Fruit fly (Drosophila melanogaster) whole organism, embryonic: Measurements from ENCODE around the gene CG5056.

Source experiments
- BEAF-32 ChIP-seq: fragments of 200-800 bp; sonication (Bioruptor generic); optimal IDR thresholded peaks from 3 replicates; lab custom pipeline; 2017; ENCODE audit warnings: missing biosample characterization, missing genetic modification characterization, mild to moderate bottlenecking, moderate library complexity, missing genetic modification reagents
- Bgb ChIP-seq: fragments of 200-800 bp; sonication (Bioruptor generic); IDR thresholded peaks from 2 replicates; pipeline ENCODE4 v1.3.6; 2022; ENCODE audit warnings: missing biosample characterization, missing genetic modification characterization; ENCODE audit not compliant: partially characterized antibody
- CG10147 ChIP-seq: fragments of 200-800 bp; sonication (Bioruptor generic); optimal IDR thresholded peaks from 2 replicates; lab custom pipeline; 2019; ENCODE audit warnings: missing biosample characterization, mild to moderate bottlenecking, missing genetic modification characterization, moderate library complexity
- CG10209 ChIP-seq: fragments of 200-800 bp; sonication (Bioruptor generic); optimal IDR thresholded peaks from 3 replicates; lab custom pipeline; 2017; ENCODE audit warnings: missing biosample characterization, mild to moderate bottlenecking, missing genetic modification characterization, missing genetic modification reagents
- CG1024 ChIP-seq: fragments of 200-800 bp; sonication (Bioruptor generic); IDR thresholded peaks from 2 replicates; pipeline ENCODE4 v1.3.6; 2022; ENCODE audit warnings: missing biosample characterization, missing genetic modification characterization
- CG14965 ChIP-seq: fragments of 200-800 bp; sonication (Bioruptor generic); optimal IDR thresholded peaks from 2 replicates; lab custom pipeline; 2016; ENCODE audit warnings: missing biosample characterization, missing genetic modification characterization, borderline replicate concordance
- CG15269 ChIP-seq: fragments of 200-800 bp; sonication (Bioruptor generic); optimal IDR thresholded peaks from 2 replicates; lab custom pipeline; 2018; ENCODE audit warnings: missing biosample characterization, mild to moderate bottlenecking, missing genetic modification characterization, moderate library complexity
- CG32532 ChIP-seq: fragments of 200-800 bp; sonication (Bioruptor generic); IDR thresholded peaks from 2 replicates; pipeline ENCODE4 v1.3.6; 2022; ENCODE audit warnings: missing biosample characterization, missing genetic modification characterization
- CG33213 ChIP-seq: fragments of 200-800 bp; sonication (Bioruptor generic); optimal IDR thresholded peaks from 3 replicates; lab custom pipeline; 2016; ENCODE audit warnings: missing biosample characterization, missing genetic modification characterization
- CG3847 ChIP-seq: fragments of 200-800 bp; sonication (Bioruptor generic); IDR thresholded peaks from 2 replicates; pipeline ENCODE4 v1.3.6; 2022; ENCODE audit warnings: missing biosample characterization, missing genetic modification characterization
- CG3995 ChIP-seq: fragments of 200-800 bp; sonication (Bioruptor generic); optimal IDR thresholded peaks from 3 replicates; lab custom pipeline; 2016; ENCODE audit warnings: missing biosample characterization, missing genetic modification characterization
- CG42726 ChIP-seq: fragments of 200-800 bp; sonication (Bioruptor generic); IDR thresholded peaks from 2 replicates; pipeline ENCODE4 v1.3.6; 2022; ENCODE audit warnings: missing biosample characterization, missing genetic modification characterization; ENCODE audit not compliant: partially characterized antibody
- CG6689 ChIP-seq: fragments of 200-800 bp; sonication (Bioruptor generic); IDR thresholded peaks from 2 replicates; pipeline ENCODE4 v1.3.6; 2022; ENCODE audit warnings: missing biosample characterization, missing genetic modification characterization
- CG7372 ChIP-seq: fragments of 200-800 bp; sonication (Bioruptor generic); IDR thresholded peaks from 2 replicates; pipeline ENCODE4 v1.3.6; 2022; ENCODE audit warnings: missing biosample characterization, missing genetic modification characterization
- CG8924 ChIP-seq: fragments of 200-800 bp; optimal IDR thresholded peaks from 3 replicates; lab custom pipeline; 2019; ENCODE audit warnings: missing biosample characterization, mild to moderate bottlenecking, missing genetic modification characterization, moderate library complexity
- CG9437 ChIP-seq: fragments of 200-800 bp; sonication (Bioruptor generic); optimal IDR thresholded peaks from 2 replicates; lab custom pipeline; 2018; ENCODE audit warnings: missing biosample characterization, mild to moderate bottlenecking, missing genetic modification characterization
- D19A ChIP-seq: fragments of 200-800 bp; optimal IDR thresholded peaks from 3 replicates; lab custom pipeline; 2019; ENCODE audit warnings: missing biosample characterization, mild to moderate bottlenecking, missing genetic modification characterization, moderate library complexity
- Drgx ChIP-seq: fragments of 200-800 bp; sonication (Bioruptor generic); IDR thresholded peaks from 2 replicates; pipeline ENCODE4 v1.3.6; 2022; ENCODE audit warnings: missing biosample characterization, missing genetic modification characterization
- Gug ChIP-seq: fragments of 200-800 bp; sonication (Bioruptor generic); IDR thresholded peaks from 4 replicates; pipeline ENCODE4 v1.3.6; 2022; ENCODE audit warnings: missing biosample characterization, missing genetic modification characterization
- HHEX ChIP-seq: fragments of 200-800 bp; sonication (Bioruptor generic); optimal IDR thresholded peaks from 3 replicates; lab custom pipeline; 2017; ENCODE audit warnings: missing biosample characterization, mild to moderate bottlenecking, missing genetic modification characterization, missing genetic modification reagents
- HmgZ ChIP-seq: fragments of 200-800 bp; sonication (Bioruptor generic); optimal IDR thresholded peaks from 2 replicates; lab custom pipeline; 2018; ENCODE audit warnings: missing biosample characterization, mild to moderate bottlenecking, missing genetic modification characterization
- Hr39 ChIP-seq: fragments of >200 bp; optimal IDR thresholded peaks from 2 replicates; lab custom pipeline; 2017
- MBD-R2 ChIP-seq: fragments of 200-800 bp; sonication (Bioruptor generic); IDR thresholded peaks from 2 replicates; pipeline ENCODE4 v1.3.6; 2022; ENCODE audit warnings: missing biosample characterization, missing genetic modification characterization
- Meics ChIP-seq: fragments of 200-800 bp; sonication (Bioruptor generic); optimal IDR thresholded peaks from 2 replicates; lab custom pipeline; 2017; ENCODE audit warnings: missing biosample characterization, mild to moderate bottlenecking, missing genetic modification characterization
- NC2α ChIP-seq: fragments of 200-800 bp; sonication (Bioruptor generic); optimal IDR thresholded peaks from 2 replicates; lab custom pipeline; 2016; ENCODE audit warnings: missing biosample characterization, missing genetic modification characterization
- NC2β ChIP-seq: fragments of 200-800 bp; sonication (Bioruptor generic); optimal IDR thresholded peaks from 2 replicates; lab custom pipeline; 2016; ENCODE audit warnings: missing biosample characterization, missing genetic modification characterization
- Neu2 ChIP-seq: fragments of 200-800 bp; sonication (Bioruptor generic); optimal IDR thresholded peaks from 3 replicates; lab custom pipeline; 2016; ENCODE audit warnings: missing biosample characterization, missing genetic modification characterization, borderline replicate concordance
- Nf-YC ChIP-seq: fragments of 200-800 bp; optimal IDR thresholded peaks from 3 replicates; lab custom pipeline; 2019; ENCODE audit warnings: missing biosample characterization, mild to moderate bottlenecking, missing genetic modification characterization, moderate library complexity
- Oli ChIP-seq: fragments of 200-800 bp; sonication (Bioruptor generic); optimal IDR thresholded peaks from 2 replicates; lab custom pipeline; 2018; ENCODE audit warnings: missing biosample characterization, mild to moderate bottlenecking, missing genetic modification characterization, moderate library complexity
- Ptx1 ChIP-seq: fragments of 200-800 bp; sonication (Bioruptor generic); IDR thresholded peaks from 2 replicates; pipeline ENCODE4 v1.3.6; 2022; ENCODE audit warnings: missing biosample characterization, missing genetic modification characterization
- Rx ChIP-seq: fragments of 200-800 bp; sonication (Bioruptor generic); IDR thresholded peaks from 2 replicates; pipeline ENCODE4 v1.3.6; 2022; ENCODE audit warnings: missing biosample characterization, missing genetic modification characterization
- Sry-β ChIP-seq: fragments of 200-800 bp; sonication (Bioruptor generic); optimal IDR thresholded peaks from 2 replicates; lab custom pipeline; 2018; ENCODE audit warnings: missing biosample characterization, mild to moderate bottlenecking, missing genetic modification characterization, moderate library complexity
- Vsx1 ChIP-seq: fragments of 200-800 bp; sonication (Bioruptor generic); optimal IDR thresholded peaks from 2 replicates; lab custom pipeline; 2017; ENCODE audit warnings: missing biosample characterization, mild to moderate bottlenecking, missing genetic modification characterization, missing genetic modification reagents
- ab ChIP-seq: fragments of 200-800 bp; sonication (Bioruptor generic); optimal IDR thresholded peaks from 2 replicates; lab custom pipeline; 2016; ENCODE audit warnings: missing biosample characterization, missing genetic modification characterization
- bcd ChIP-seq: fragments of 200-800 bp; sonication (Bioruptor generic); optimal IDR thresholded peaks from 2 replicates; lab custom pipeline; 2017; ENCODE audit warnings: missing biosample characterization, mild to moderate bottlenecking, missing genetic modification characterization
- bsh ChIP-seq, 2 experiments: fragments of 200-800 bp; sonication (Bioruptor generic); optimal IDR thresholded peaks; 2 replicates each; lab custom pipeline; 2017 to 2018; ENCODE audit warnings: mild to moderate bottlenecking in 2 of 2, missing biosample characterization in 2 of 2, missing genetic modification characterization in 2 of 2, moderate library complexity in 1 of 2
- croc ChIP-seq: fragments of 200-800 bp; sonication (Bioruptor generic); conservative IDR thresholded peaks from 3 replicates; pipeline ENCODE4 v1.3.6; 2022; ENCODE audit warnings: missing biosample characterization, missing genetic modification characterization
- dysf ChIP-seq: fragments of 200-800 bp; sonication (Bioruptor generic); IDR thresholded peaks from 3 replicates; pipeline ENCODE4 v1.3.6; 2022; ENCODE audit warnings: missing biosample characterization, missing genetic modification characterization
- gcm ChIP-seq: fragments of 200-800 bp; sonication (Bioruptor generic); optimal IDR thresholded peaks from 2 replicates; lab custom pipeline; 2019; ENCODE audit warnings: missing biosample characterization, mild to moderate bottlenecking, missing genetic modification characterization, moderate library complexity
- ham ChIP-seq: fragments of 200-800 bp; sonication (Bioruptor generic); IDR thresholded peaks from 2 replicates; pipeline ENCODE4 v1.3.6; 2022; ENCODE audit warnings: missing biosample characterization, missing genetic modification characterization
- kay ChIP-seq: fragments of 200-800 bp; sonication (Bioruptor generic); optimal IDR thresholded peaks from 2 replicates; lab custom pipeline; 2016; ENCODE audit warnings: missing biosample characterization, missing genetic modification characterization
- kni ChIP-seq: fragments of 200-800 bp; sonication (Bioruptor generic); optimal IDR thresholded peaks from 3 replicates; lab custom pipeline; 2017; ENCODE audit warnings: mild to moderate bottlenecking, missing biosample characterization, missing genetic modification reagents, missing genetic modification characterization
- ro ChIP-seq: fragments of 200-800 bp; sonication (Bioruptor generic); IDR thresholded peaks from 2 replicates; pipeline ENCODE4 v1.3.6; 2022; ENCODE audit warnings: missing biosample characterization, missing genetic modification characterization
- sna ChIP-seq: fragments of 200-800 bp; sonication (Bioruptor generic); IDR thresholded peaks from 2 replicates; pipeline ENCODE4 v1.3.6; 2022; ENCODE audit warnings: missing biosample characterization, missing genetic modification characterization; ENCODE audit not compliant: partially characterized antibody
- stwl ChIP-seq: fragments of 200-800 bp; sonication (Bioruptor generic); optimal IDR thresholded peaks from 3 replicates; lab custom pipeline; 2018; ENCODE audit warnings: missing biosample characterization, mild to moderate bottlenecking, missing genetic modification characterization, moderate library complexity
- unpg ChIP-seq: fragments of 200-800 bp; sonication (Bioruptor generic); optimal IDR thresholded peaks from 3 replicates; lab custom pipeline; 2018; ENCODE audit warnings: missing biosample characterization, mild to moderate bottlenecking, missing genetic modification characterization, moderate library complexity
- wdn ChIP-seq: fragments of 200-800 bp; sonication (Bioruptor generic); IDR thresholded peaks from 2 replicates; pipeline ENCODE4 v1.3.6; 2022; ENCODE audit warnings: missing biosample characterization, missing genetic modification characterization
- wor ChIP-seq: fragments of 200-800 bp; sonication (Bioruptor generic); IDR thresholded peaks from 2 replicates; pipeline ENCODE4 v1.3.6; 2022; ENCODE audit warnings: missing biosample characterization, missing genetic modification characterization

CG5056 gene

DNA sequence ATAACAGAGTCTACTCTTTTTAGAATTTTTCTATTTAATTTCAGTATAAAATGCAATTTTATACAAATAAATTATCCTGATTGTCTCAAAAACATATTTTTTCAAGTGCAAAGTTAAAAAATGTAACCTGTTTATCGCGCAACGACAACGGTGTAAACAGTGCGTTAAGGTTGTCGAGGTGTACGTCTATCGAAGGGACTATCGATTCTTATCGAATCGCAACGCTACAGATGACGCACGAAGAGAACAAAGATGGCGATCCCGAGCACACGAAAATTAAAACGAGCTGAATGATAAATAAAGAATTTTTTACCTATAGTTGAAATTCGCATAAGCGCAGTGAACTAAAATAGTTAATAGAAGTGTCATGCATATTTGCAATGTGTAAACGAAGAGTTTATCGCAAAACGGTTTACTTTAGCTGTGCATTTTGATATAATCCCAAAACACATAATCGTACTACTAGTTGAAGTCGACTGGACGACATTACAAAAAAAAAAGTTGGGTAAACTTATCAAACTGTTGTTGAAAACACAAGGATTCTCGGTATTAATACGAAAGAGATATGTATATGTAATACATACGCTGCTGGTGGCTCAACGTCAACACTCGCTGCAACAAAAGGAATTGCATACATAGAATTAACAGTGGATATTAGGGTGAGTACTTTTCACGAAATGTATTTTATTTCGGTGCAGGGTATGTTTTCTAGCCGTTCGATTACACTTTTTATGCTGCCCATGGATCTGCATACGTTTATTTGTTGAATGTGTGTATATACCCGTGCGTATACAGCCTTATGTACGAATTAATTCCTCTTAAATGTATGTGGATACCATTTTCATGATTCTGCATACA, 21.6 kb downstream of the CG5056 start, which contains the start of gene da (continued):
- TF ChIP-seq NC2β (peak; percentile 63), Hr39 (lab: Kevin White, UChicago) (no peak), bcd (GFP tag; lab: Kevin White, UChicago) (peak; percentile 58), Ptx1 (GFP tag; lab: Robert Waterston, UW) (peak; percentile 54), kay (GFP tag; lab: Kevin White, UChicago) (peak; percentile 95), Oli (tag; lab: Kevin White, UChicago) (no peak), CG1024 (peak; percentile 96), bsh (GFP tag; optimal IDR thresholded peaks at IDR 0.05; lab: Kevin White, UChicago) (peak in 1 of 2 experiments; percentile 58), sna (GFP tag; lab: Robert Waterston, UW) (no peak), CG15269 (tag; lab: Kevin White, UChicago) (peak; percentile 69), CG33213 (GFP tag; lab: Kevin White, UChicago) (peak; percentile 22), CG14965 (GFP tag; lab: Kevin White, UChicago) (no peak), Vsx1 (no peak), NC2α (GFP tag; lab: Kevin White, UChicago) (no peak), gcm (GFP tag; lab: Kevin White, UChicago) (no peak), Meics (GFP tag; lab: Kevin White, UChicago) (peak; percentile 61), CG7372 (GFP tag; lab: Robert Waterston, UW) (0 out of 2 replicates have a peak, but pooled peaks have one; percentile 29), CG42726 (GFP tag; lab: Robert Waterston, UW) (no peak), MBD-R2 (peak; percentile 61), CG8924 (peak; percentile 71), CG3995 (GFP tag; lab: Kevin White, UChicago) (peak; percentile 63), unpg (peak; percentile 52), CG6689 (GFP tag; lab: Robert Waterston, UW) (peak; percentile 64), ab (GFP tag; lab: Kevin White, UChicago) (no peak), D19A (tag; lab: Kevin White, UChicago) (peak; percentile 75), ro (no peak), CG32532 (GFP tag; lab: Robert Waterston, UW) (peak; percentile 66), stwl (tag; lab: Kevin White, UChicago) (peak; percentile 65), Gug (GFP tag; lab: Robert Waterston, UW) (peak; percentile 62; the same call in 3 of the 4 replicates), HHEX (GFP tag; lab: Kevin White, UChicago) (peak; percentile 40), dysf (GFP tag; lab: Robert Waterston, UW) (peak; percentile 64; the same call in 2 of the 3 replicates), Bgb (GFP tag; lab: Robert Waterston, UW) (peak; percentile 49; the same call in 1 of the 2 replicates), wor (GFP tag; lab: Robert Waterston, UW) (no peak), CG3847 (GFP tag; lab: Robert Waterston, UW) (peak; percentile 15; the same call in 1 of the 2 replicates), Rx (no peak; the same call in 1 of the 2 replicates), Nf-YC (tag; lab: Kevin White, UChicago) (peak; percentile 52), Drgx (GFP tag; lab: Robert Waterston, UW) (peak; percentile 37; the same call in 1 of the 2 replicates), croc (GFP tag; lab: Robert Waterston, UW) (no peak), Sry-β (GFP tag; lab: Kevin White, UChicago) (no peak), ham (GFP tag; lab: Robert Waterston, UW) (no peak), CG10147 (GFP tag; lab: Kevin White, UChicago) (no peak), HmgZ (peak; percentile 41), kni (GFP tag; lab: Kevin White, UChicago) (no peak), CG10209 (GFP tag; lab: Kevin White, UChicago) (peak; percentile 52), CG9437 (GFP tag; lab: Kevin White, UChicago) (peak; percentile 43), Neu2 (GFP tag; lab: Kevin White, UChicago) (no peak), BEAF-32 (peak; percentile 69), wdn (GFP tag; lab: Robert Waterston, UW) (peak; percentile 29; the same call in 1 of the 2 replicates)
